Worm (Caenorhabditis elegans) whole organism, young adult: ENCODE measurements around the gene del-10.

ENCODE experiments used
- B0019.2 ChIP-seq: fragments of 200-800 bp; sonication (Bioruptor generic); conservative IDR thresholded peaks from 2 replicates; pipeline ENCODE4 v1.3.6; 2022; ENCODE audit warnings: missing genetic modification reagents, missing genetic modification characterization, missing compliant biosample characterization
- B0336.3 ChIP-seq: fragments of 200-800 bp; sonication (Bioruptor generic); IDR thresholded peaks from 2 replicates; pipeline ENCODE4 v1.3.6; 2022; ENCODE audit warnings: missing genetic modification characterization, missing compliant biosample characterization
- C06A6.2 ChIP-seq: fragments of 200-800 bp; sonication (Bioruptor generic); conservative IDR thresholded peaks from 2 replicates; pipeline ENCODE4 v1.3.6; 2022; ENCODE audit warnings: missing genetic modification characterization, missing compliant biosample characterization
- F10E7.11 ChIP-seq: sonication (generic microtip); optimal IDR thresholded peaks from 2 replicates; lab custom pipeline; 2017; ENCODE audit warnings: mild to moderate bottlenecking, missing genetic modification characterization, moderate library complexity, missing compliant biosample characterization
- F22D6.2 ChIP-seq: sonication (generic microtip); optimal IDR thresholded peaks from 2 replicates; lab custom pipeline; 2016; ENCODE audit warnings: mild to moderate bottlenecking, missing genetic modification characterization, missing compliant biosample characterization
- F23B12.7 ChIP-seq: sonication (generic microtip); optimal IDR thresholded peaks from 2 replicates; lab custom pipeline; 2017; ENCODE audit warnings: missing genetic modification characterization, mild to moderate bottlenecking, missing compliant biosample characterization, antibody characterized with exemption, moderate library complexity; ENCODE audit not compliant: insufficient read depth
- F39B2.1 ChIP-seq: fragments of 200-800 bp; sonication (Bioruptor generic); IDR thresholded peaks from 2 replicates; pipeline ENCODE4 v1.3.6; 2022; ENCODE audit warnings: missing genetic modification reagents, missing genetic modification characterization, missing compliant biosample characterization
- Y53G8AR.9 ChIP-seq: fragments of 200-800 bp; sonication (Bioruptor generic); conservative IDR thresholded peaks from 2 replicates; pipeline ENCODE4 v1.3.6; 2022; ENCODE audit warnings: missing genetic modification reagents, missing genetic modification characterization, missing compliant biosample characterization
- Y95B8A.8 ChIP-seq: fragments of 200-800 bp; sonication (Bioruptor generic); IDR thresholded peaks from 2 replicates; pipeline ENCODE4 v1.3.6; 2022; ENCODE audit warnings: missing genetic modification reagents, missing genetic modification characterization, missing compliant biosample characterization
- akir-1 ChIP-seq: fragments of 200-800 bp; sonication (Bioruptor generic); optimal IDR thresholded peaks from 2 replicates; lab custom pipeline; 2018; ENCODE audit warnings: mild to moderate bottlenecking, missing genetic modification characterization, moderate library complexity, missing compliant biosample characterization
- ama-1 ChIP-seq, 3 experiments: fragments of 150-350 bp in 1 of 3; sonication (generic microtip) in 2 of 3; optimal IDR thresholded peaks; 2 replicates each; lab custom pipeline; 2014 to 2018; ENCODE audit warnings: missing biosample characterization in 2 of 3, missing genetic modification characterization in 2 of 3, missing genetic modification reagents in 2 of 3
- aptf-2 ChIP-seq: fragments of 200-800 bp; sonication (Bioruptor generic); conservative IDR thresholded peaks from 2 replicates; pipeline ENCODE4 v1.3.6; 2022; ENCODE audit warnings: missing genetic modification reagents, missing genetic modification characterization, missing compliant biosample characterization
- aptf-3 ChIP-seq: fragments of 200-800 bp; sonication (Bioruptor generic); IDR thresholded peaks from 2 replicates; pipeline ENCODE4 v1.3.6; 2022; ENCODE audit warnings: missing genetic modification characterization, missing compliant biosample characterization
- atf-7 ChIP-seq: sonication (generic microtip); optimal IDR thresholded peaks from 2 replicates; lab custom pipeline; 2017; ENCODE audit warnings: mild to moderate bottlenecking, missing genetic modification characterization, missing compliant biosample characterization
- attf-5 ChIP-seq: fragments of 200-800 bp; sonication (Bioruptor generic); optimal IDR thresholded peaks from 2 replicates; lab custom pipeline; 2018; ENCODE audit warnings: mild to moderate bottlenecking, missing genetic modification characterization, missing compliant biosample characterization
- cebp-1 ChIP-seq, 2 experiments: fragments of 200-800 bp in 1 of 2; sonication (Bioruptor generic) in 1 of 2; sonication (generic microtip) in 1 of 2; IDR thresholded peaks in 1 of 2; optimal IDR thresholded peaks in 1 of 2; 2 replicates each; pipeline versions ENCODE4 v1.3.6 to Lab custom; 2017 to 2022; ENCODE audit warnings: missing compliant biosample characterization in 2 of 2, missing genetic modification characterization in 2 of 2, mild to moderate bottlenecking in 1 of 2, missing genetic modification reagents in 1 of 2, moderate library complexity in 1 of 2
- ceh-27 ChIP-seq: fragments of 200-800 bp; sonication (Bioruptor generic); optimal IDR thresholded peaks from 2 replicates; lab custom pipeline; 2018; ENCODE audit warnings: mild to moderate bottlenecking, missing genetic modification characterization, moderate library complexity, missing compliant biosample characterization
- ceh-40 ChIP-seq: fragments of 200-800 bp; sonication (Bioruptor generic); IDR thresholded peaks from 2 replicates; pipeline ENCODE4 v1.3.6; 2022; ENCODE audit warnings: missing genetic modification characterization, missing compliant biosample characterization
- ceh-91 ChIP-seq: fragments of 200-800 bp; sonication (Bioruptor generic); IDR thresholded peaks from 2 replicates; pipeline ENCODE4 v1.3.6; 2022; ENCODE audit warnings: missing genetic modification reagents, missing genetic modification characterization, missing compliant biosample characterization
- dox-1 ChIP-seq: fragments of 200-800 bp; sonication (Bioruptor generic); IDR thresholded peaks from 2 replicates; pipeline ENCODE4 v1.3.6; 2022; ENCODE audit warnings: missing genetic modification reagents, missing genetic modification characterization, missing compliant biosample characterization
- dpl-1 ChIP-seq: fragments of 150-350 bp; optimal IDR thresholded peaks from 2 replicates; lab custom pipeline; 2014; ENCODE audit warnings: missing biosample characterization, missing genetic modification reagents, missing genetic modification characterization
- efl-1 ChIP-seq: fragments of 150-350 bp; optimal IDR thresholded peaks from 2 replicates; lab custom pipeline; 2014; ENCODE audit warnings: missing biosample characterization, missing genetic modification reagents, missing genetic modification characterization
- egl-18 ChIP-seq: fragments of 200-800 bp; sonication (Bioruptor generic); IDR thresholded peaks from 2 replicates; pipeline ENCODE4 v1.3.6; 2022; ENCODE audit warnings: missing genetic modification reagents, missing genetic modification characterization, missing compliant biosample characterization
- egrh-3 ChIP-seq: fragments of 200-800 bp; sonication (Bioruptor generic); IDR thresholded peaks from 2 replicates; pipeline ENCODE4 v1.3.6; 2022; ENCODE audit warnings: missing genetic modification reagents, missing genetic modification characterization, missing compliant biosample characterization
- ekl-4 ChIP-seq: fragments of 200-800 bp; sonication (Bioruptor generic); IDR thresholded peaks from 2 replicates; pipeline ENCODE4 v1.3.6; 2022; ENCODE audit warnings: missing genetic modification reagents, missing genetic modification characterization, missing compliant biosample characterization
- hlh-12 ChIP-seq: sonication (generic microtip); optimal IDR thresholded peaks from 2 replicates; lab custom pipeline; 2016; ENCODE audit warnings: missing genetic modification characterization, missing compliant biosample characterization
- hlh-26 ChIP-seq: fragments of 200-800 bp; sonication (Bioruptor generic); conservative IDR thresholded peaks from 2 replicates; pipeline ENCODE4 v1.3.6; 2022; ENCODE audit warnings: missing genetic modification reagents, missing genetic modification characterization, missing compliant biosample characterization
- hrde-1 ChIP-seq: sonication (generic microtip); optimal IDR thresholded peaks from 2 replicates; lab custom pipeline; 2016; ENCODE audit warnings: missing genetic modification characterization, mild to moderate bottlenecking, missing compliant biosample characterization, moderate library complexity, missing genotype, missing genetic modification reagents, borderline replicate concordance
- let-526 ChIP-seq: fragments of 200-800 bp; sonication (Bioruptor generic); IDR thresholded peaks from 2 replicates; pipeline ENCODE4 v1.3.6; 2022; ENCODE audit warnings: missing genetic modification reagents, missing genetic modification characterization, missing compliant biosample characterization
- let-607 ChIP-seq, 2 experiments: fragments of 200-800 bp in 1 of 2; sonication (Bioruptor generic) in 1 of 2; sonication (generic microtip) in 1 of 2; optimal IDR thresholded peaks; 2 replicates each; lab custom pipeline; 2016 to 2018; ENCODE audit warnings: mild to moderate bottlenecking in 2 of 2, missing compliant biosample characterization in 2 of 2, missing genetic modification characterization in 2 of 2, moderate library complexity in 2 of 2, missing genotype in 1 of 2
- lin-54 ChIP-seq: fragments of 200-800 bp; sonication (Bioruptor generic); optimal IDR thresholded peaks from 2 replicates; lab custom pipeline; 2018; ENCODE audit warnings: mild to moderate bottlenecking, missing genetic modification characterization, missing compliant biosample characterization
- madf-3 ChIP-seq: fragments of 200-800 bp; sonication (Bioruptor generic); IDR thresholded peaks from 2 replicates; pipeline ENCODE4 v1.3.6; 2022; ENCODE audit warnings: missing genetic modification reagents, missing genetic modification characterization, missing compliant biosample characterization
- mcd-1 ChIP-seq: fragments of 200-800 bp; sonication (Bioruptor generic); IDR thresholded peaks from 2 replicates; pipeline ENCODE4 v1.3.6; 2022; ENCODE audit warnings: missing genetic modification reagents, missing genetic modification characterization, missing compliant biosample characterization
- mel-28 ChIP-seq: sonication (generic microtip); optimal IDR thresholded peaks from 2 replicates; lab custom pipeline; 2016; ENCODE audit warnings: borderline replicate concordance, mild to moderate bottlenecking, missing genetic modification characterization, missing compliant biosample characterization
- nfyb-1 ChIP-seq: fragments of 200-800 bp; sonication (Bioruptor generic); IDR thresholded peaks from 2 replicates; pipeline ENCODE4 v1.3.6; 2022; ENCODE audit warnings: missing genetic modification reagents, missing genetic modification characterization, missing compliant biosample characterization
- nhr-179 ChIP-seq: sonication (generic microtip); optimal IDR thresholded peaks from 2 replicates; lab custom pipeline; 2016; ENCODE audit warnings: mild to moderate bottlenecking, missing genetic modification characterization, missing compliant biosample characterization
- nhr-27 ChIP-seq: fragments of 200-800 bp; sonication (Bioruptor generic); optimal IDR thresholded peaks from 2 replicates; lab custom pipeline; 2018; ENCODE audit warnings: mild to moderate bottlenecking, missing genetic modification characterization, moderate library complexity, missing compliant biosample characterization
- nhr-90 ChIP-seq: sonication (generic microtip); optimal IDR thresholded peaks from 2 replicates; lab custom pipeline; 2016; ENCODE audit warnings: missing genotype, mild to moderate bottlenecking, missing genetic modification characterization, missing compliant biosample characterization
- pha-4 ChIP-seq: fragments of 150-350 bp; sonication (generic microtip); optimal IDR thresholded peaks from 2 replicates; lab custom pipeline; 2014; ENCODE audit warnings: missing biosample characterization, missing genetic modification reagents, missing genetic modification characterization
- rcor-1 ChIP-seq: fragments of 200-800 bp; sonication (Bioruptor generic); IDR thresholded peaks from 2 replicates; pipeline ENCODE4 v1.3.6; 2022; ENCODE audit warnings: missing genetic modification reagents, missing genetic modification characterization, missing compliant biosample characterization
- sdz-38 ChIP-seq: sonication (generic microtip); optimal IDR thresholded peaks from 2 replicates; lab custom pipeline; 2016; ENCODE audit warnings: missing genotype, missing genetic modification characterization, missing compliant biosample characterization
- sptf-2 ChIP-seq: fragments of 200-800 bp; sonication (Bioruptor generic); optimal IDR thresholded peaks from 2 replicates; lab custom pipeline; 2018; ENCODE audit warnings: mild to moderate bottlenecking, missing genetic modification characterization, missing compliant biosample characterization
- tbx-9 ChIP-seq: sonication (generic microtip); optimal IDR thresholded peaks from 2 replicates; lab custom pipeline; 2016; ENCODE audit warnings: borderline replicate concordance, missing genetic modification characterization, inconsistent platforms, missing compliant biosample characterization
- xnd-1 ChIP-seq: sonication (generic microtip); optimal IDR thresholded peaks from 2 replicates; lab custom pipeline; 2016; ENCODE audit warnings: missing genotype, missing genetic modification reagents, missing genetic modification characterization, missing compliant biosample characterization
- ztf-18 ChIP-seq: sonication (generic microtip); optimal IDR thresholded peaks from 2 replicates; lab custom pipeline; 2016; ENCODE audit warnings: missing genotype, mild to moderate bottlenecking, missing genetic modification characterization, missing compliant biosample characterization
- ztf-22 ChIP-seq: fragments of 200-800 bp; sonication (Bioruptor generic); optimal IDR thresholded peaks from 2 replicates; lab custom pipeline; 2018; ENCODE audit warnings: mild to moderate bottlenecking, missing genetic modification characterization, moderate library complexity, missing compliant biosample characterization
- ztf-25 ChIP-seq: fragments of 200-800 bp; sonication (Bioruptor generic); IDR thresholded peaks from 2 replicates; pipeline ENCODE4 v1.3.6; 2022; ENCODE audit warnings: missing genetic modification reagents, missing genetic modification characterization, missing compliant biosample characterization
- ztf-26 ChIP-seq: sonication (generic microtip); optimal IDR thresholded peaks from 2 replicates; lab custom pipeline; 2017; ENCODE audit warnings: missing genetic modification characterization, missing compliant biosample characterization
- ztf-3 ChIP-seq: fragments of 200-800 bp; sonication (Bioruptor generic); optimal IDR thresholded peaks from 2 replicates; lab custom pipeline; 2018; ENCODE audit warnings: mild to moderate bottlenecking, missing genetic modification characterization, missing compliant biosample characterization

Gene del-10

ce11 chrII:6519703-6520102, 37.8 kb upstream of the del-10 start (continued):
- TF ChIP-seq sptf-2 (no peak), B0336.3 (GFP tag; lab: Robert Waterston, UW) (no peak), ztf-3 (GFP tag; lab: Kevin White, UChicago) (no peak), nfyb-1 (GFP tag; lab: Robert Waterston, UW) (no peak), nhr-27 (tag; lab: Kevin White, UChicago) (no peak), hrde-1 (no peak), hlh-12 (tag; lab: Kevin White, UChicago) (no peak), tbx-9 (no peak), F22D6.2 (no peak), cebp-1 (GFP tag; IDR thresholded peaks at IDR 0.05; lab: Robert Waterston, UW) (no peak), cebp-1 (tag; optimal IDR thresholded peaks at IDR 0.05; lab: Kevin White, UChicago) (no peak), nhr-90 (tag; lab: Kevin White, UChicago) (no peak), rcor-1 (GFP tag; lab: Robert Waterston, UW) (peak; percentile 40; the same call in 1 of the 2 replicates), madf-3 (GFP tag; lab: Robert Waterston, UW) (no peak), ceh-40 (GFP tag; lab: Robert Waterston, UW) (no peak), aptf-2 (GFP tag; lab: Robert Waterston, UW) (no peak), atf-7 (tag; lab: Kevin White, UChicago) (no peak), Y53G8AR.9 (GFP tag; lab: Robert Waterston, UW) (no peak), ceh-27 (GFP tag; lab: Kevin White, UChicago) (no peak), F23B12.7 (tag; lab: Kevin White, UChicago) (no peak), ztf-18 (no peak), sdz-38 (tag; lab: Kevin White, UChicago) (no peak), lin-54 (peak; percentile 39), aptf-3 (no peak), Y95B8A.8 (GFP tag; lab: Robert Waterston, UW) (no peak), akir-1 (no peak), attf-5 (GFP tag; lab: Kevin White, UChicago) (no peak), let-526 (GFP tag; lab: Robert Waterston, UW) (no peak), ztf-26 (tag; lab: Kevin White, UChicago) (no peak), let-607 (tag; optimal IDR thresholded peaks at IDR 0.05; lab: Kevin White, UChicago) (no peak), efl-1 (GFP tag; lab: Kevin White, UChicago) (peak; percentile 94), F10E7.11 (tag; lab: Kevin White, UChicago) (no peak), ztf-22 (no peak), ama-1 (optimal IDR thresholded peaks at IDR 0.05; lab: Kevin White, UChicago) (no peak), ama-1 (GFP tag; optimal IDR thresholded peaks at IDR 0.05; lab: Kevin White, UChicago) (no peak), egl-18 (GFP tag; lab: Robert Waterston, UW) (no peak), dox-1 (GFP tag; lab: Robert Waterston, UW) (no peak), mel-28 (no peak), C06A6.2 (GFP tag; lab: Robert Waterston, UW) (no peak), pha-4 (tag; lab: Kevin White, UChicago) (no peak), ceh-91 (peak; percentile 77), hlh-26 (GFP tag; lab: Robert Waterston, UW) (no peak), ztf-25 (GFP tag; lab: Robert Waterston, UW) (no peak), xnd-1 (tag; lab: Kevin White, UChicago) (peak; percentile 61), egrh-3 (no peak), dpl-1 (GFP tag; lab: Kevin White, UChicago) (peak; percentile 78), B0019.2 (GFP tag; lab: Robert Waterston, UW) (no peak), nhr-179 (tag; lab: Kevin White, UChicago) (no peak), F39B2.1 (GFP tag; lab: Robert Waterston, UW) (no peak), mcd-1 (GFP tag; lab: Robert Waterston, UW) (peak; percentile 58; the same call in 1 of the 2 replicates), ekl-4 (GFP tag; lab: Robert Waterston, UW) (no peak)
